Worm (Caenorhabditis elegans): Measurements from ENCODE around the gene Y37H2A.13.

The Y37H2A.13 gene

DNA sequence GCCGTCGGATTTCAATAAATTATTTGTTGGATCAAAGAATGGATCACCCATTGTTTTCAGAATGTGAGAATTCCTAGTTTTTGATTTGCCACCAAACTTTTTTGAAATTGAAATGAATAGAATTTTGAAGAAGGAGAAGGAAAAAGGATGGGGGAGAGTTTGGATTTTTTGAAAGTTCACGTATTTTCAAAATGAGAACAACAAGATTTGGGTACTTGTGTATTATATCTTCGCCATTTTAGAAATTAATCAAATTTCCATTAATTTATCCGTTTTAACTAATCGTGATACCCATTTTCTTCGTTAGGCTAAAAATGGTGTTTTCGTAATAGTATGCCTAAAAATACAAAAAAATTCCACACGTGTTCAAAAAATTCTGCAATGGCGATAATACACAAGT, 28.9 kb downstream of the Y37H2A.13 start, which contains the start of gene C14A6.8:
Gene C14A6.8, minus strand, starts transcription at position 101 of the 400 bp plus-strand sequence.
- TF ChIP-seq M03D4.4 (tag; optimal IDR thresholded peaks at IDR 0.05) (no peak), mab-5 (tag; optimal IDR thresholded peaks at IDR 0.05) (no peak), nhr-76 (tag; optimal IDR thresholded peaks at IDR 0.05) (no peak), nhr-2 (tag; optimal IDR thresholded peaks at IDR 0.05) (no peak), ztf-11 (tag; optimal IDR thresholded peaks at IDR 0.05) (no peak), mep-1 (tag; optimal IDR thresholded peaks at IDR 0.05) (no peak)

- TF ChIP-seq hlh-1 (tag; optimal IDR thresholded peaks at IDR 0.05) (no peak), unc-120 (tag; optimal IDR thresholded peaks at IDR 0.05; ENCODE audit: poor library complexity, severe bottlenecking) (no peak), ceh-83 (GFP tag; optimal IDR thresholded peaks at IDR 0.05) (no peak), sem-2 (GFP tag; optimal IDR thresholded peaks at IDR 0.05) (no peak), nhr-237 (tag; optimal IDR thresholded peaks at IDR 0.05) (no peak), cnd-1 (tag; optimal IDR thresholded peaks at IDR 0.05) (no peak), lin-32 (GFP tag; optimal IDR thresholded peaks at IDR 0.05) (no peak), flh-1 (GFP tag; optimal IDR thresholded peaks at IDR 0.05) (no peak), snpc-4 (tag; optimal IDR thresholded peaks at IDR 0.05) (no peak), ces-1 (GFP tag; optimal IDR thresholded peaks at IDR 0.05) (no peak)
These were observed 36.0 kb downstream of the Y37H2A.13 start, which contains the start of gene C31G12.4 for ce11 chrV:18178659-18179058. C31G12.4 (minus strand) TSS chrV:18178759.

ce11 chrV:18179663-18180062, 37.0 kb downstream of the Y37H2A.13 start, which contains the start of gene C31G12.1:
C31G12.1 (plus strand) TSS chrV:18179963.
- no peak for TF ChIP-seq flh-1 (GFP tag; optimal IDR thresholded peaks at IDR 0.05)
- peak; percentile 16 for TF ChIP-seq ceh-39 (tag; optimal IDR thresholded peaks at IDR 0.05)

ce11 chrV:18184910-18185309, 42.3 kb downstream of the Y37H2A.13 start, which contains the start of gene C31G12.3:
C31G12.3 (plus strand) TSS chrV:18185210.
- TF ChIP-seq M03D4.4 (tag; optimal IDR thresholded peaks at IDR 0.05), result no peak
- no peak for TF ChIP-seq lsy-2 (tag; optimal IDR thresholded peaks at IDR 0.05)
- TF ChIP-seq elt-1 (tag; optimal IDR thresholded peaks at IDR 0.05; ENCODE audit: borderline replicate concordance, insufficient read depth), result no peak

- TF ChIP-seq ceh-43 (GFP tag; optimal IDR thresholded peaks at IDR 0.05) (no peak), nhr-2 (tag; optimal IDR thresholded peaks at IDR 0.05) (no peak), nhr-76 (tag; optimal IDR thresholded peaks at IDR 0.05) (no peak), blmp-1 (tag; optimal IDR thresholded peaks at IDR 0.05) (no peak), pha-4 (tag; optimal IDR thresholded peaks at IDR 0.05) (no peak), cnd-1 (tag; optimal IDR thresholded peaks at IDR 0.05) (no peak), unc-39 (tag; optimal IDR thresholded peaks at IDR 0.05) (no peak)
These were observed 45.7 kb downstream of the Y37H2A.13 start, which contains the start of gene clec-245 for ce11 chrV:18188328-18188727. clec-245 (minus strand) TSS chrV:18188428.

DNA sequence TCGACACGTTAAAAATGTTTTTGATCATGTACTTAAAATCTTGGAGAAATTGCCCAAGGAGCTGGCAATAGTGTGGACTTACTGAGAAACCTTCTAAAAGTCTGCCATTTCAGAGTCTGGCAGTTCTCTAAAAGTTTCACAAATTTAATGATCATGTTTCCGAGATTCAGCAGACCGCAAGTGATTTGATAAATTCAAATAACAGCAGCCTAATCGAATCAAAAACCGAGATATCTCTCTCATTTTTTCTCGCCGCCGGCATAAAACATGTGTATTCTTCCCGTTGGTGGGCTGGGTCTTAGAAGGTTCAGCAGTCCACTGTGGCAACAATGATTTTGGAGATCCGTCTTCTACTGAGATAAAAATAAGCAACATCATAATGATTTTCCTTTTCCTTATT, 46.5 kb downstream of the Y37H2A.13 start, which contains the start of gene clec-246:
Gene clec-246, plus strand, starts transcription at position 301 of the 400 bp plus-strand sequence.
- TF ChIP-seq unc-39 (tag; optimal IDR thresholded peaks at IDR 0.05), result no peak
- no peak for TF ChIP-seq elt-3 (tag; optimal IDR thresholded peaks at IDR 0.05)
- no peak for TF ChIP-seq unc-120 (tag; optimal IDR thresholded peaks at IDR 0.05; ENCODE audit: poor library complexity, severe bottlenecking)
- TF ChIP-seq nhr-76 (tag; optimal IDR thresholded peaks at IDR 0.05), result no peak
- TF ChIP-seq sptf-1 (tag; optimal IDR thresholded peaks at IDR 0.05), result no peak
- no peak for TF ChIP-seq snpc-4 (tag; optimal IDR thresholded peaks at IDR 0.05)
- TF ChIP-seq ztf-11 (tag; optimal IDR thresholded peaks at IDR 0.05), result no peak
- TF ChIP-seq zip-8 (tag; optimal IDR thresholded peaks at IDR 0.05), result no peak
- TF ChIP-seq ham-2 (GFP tag; optimal IDR thresholded peaks at IDR 0.05), result no peak
- TF ChIP-seq ceh-39 (tag; optimal IDR thresholded peaks at IDR 0.05), result no peak

DNA sequence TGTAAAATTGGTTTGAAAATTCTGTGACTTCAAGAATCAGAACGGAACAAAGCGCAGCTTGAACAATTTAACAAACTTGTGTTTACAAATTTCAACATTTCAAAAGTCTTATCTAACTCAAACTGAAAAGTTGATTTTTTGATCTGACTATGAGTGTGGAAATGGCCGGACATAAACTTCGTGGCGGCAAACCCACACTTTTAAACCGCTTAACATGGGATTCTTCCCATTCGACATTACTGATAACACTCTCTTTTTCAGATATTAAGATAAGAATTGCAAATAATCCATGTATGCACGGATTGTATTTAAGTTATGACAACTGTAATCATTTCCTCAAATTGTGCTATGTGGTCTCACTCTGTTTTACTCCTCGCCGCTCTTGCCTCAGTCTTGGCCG, 48.5 kb downstream of the Y37H2A.13 start, which contains the start of gene clec-42:
Gene clec-42, plus strand, starts transcription at position 285 of the 400 bp plus-strand sequence.
- no peak for TF ChIP-seq nhr-12 (tag; optimal IDR thresholded peaks at IDR 0.05)
- TF ChIP-seq sem-2 (GFP tag; optimal IDR thresholded peaks at IDR 0.05), result no peak
- TF ChIP-seq ztf-11 (tag; optimal IDR thresholded peaks at IDR 0.05), result no peak
- no peak for TF ChIP-seq mep-1 (tag; optimal IDR thresholded peaks at IDR 0.05)
- TF ChIP-seq snpc-4 (tag; optimal IDR thresholded peaks at IDR 0.05), result no peak
- TF ChIP-seq cnd-1 (tag; optimal IDR thresholded peaks at IDR 0.05), result no peak
- TF ChIP-seq elt-1 (tag; optimal IDR thresholded peaks at IDR 0.05; ENCODE audit: borderline replicate concordance, insufficient read depth), result no peak
- TF ChIP-seq ham-2 (GFP tag; optimal IDR thresholded peaks at IDR 0.05), result no peak
- TF ChIP-seq bed-3 (GFP tag; optimal IDR thresholded peaks at IDR 0.05), result no peak
- TF ChIP-seq lsy-2 (tag; optimal IDR thresholded peaks at IDR 0.05), result no peak
- TF ChIP-seq lin-13 (tag; optimal IDR thresholded peaks at IDR 0.05), result no peak
- no peak for TF ChIP-seq blmp-1 (tag; optimal IDR thresholded peaks at IDR 0.05)
